Worm (Caenorhabditis elegans): Measurements from ENCODE around the gene rab-28.
A peak's percentile ranks its signal among the peaks of the same experiment; 100 is the strongest.

- TF ChIP-seq nhr-77 (tag; optimal IDR thresholded peaks at IDR 0.05): no peak
- TF ChIP-seq nhr-129 (tag; optimal IDR thresholded peaks at IDR 0.05): peak; percentile 88
- TF ChIP-seq skn-1 (tag; optimal IDR thresholded peaks at IDR 0.05): no peak
- TF ChIP-seq nhr-11 (tag; optimal IDR thresholded peaks at IDR 0.05): no peak
- peak; percentile 47 for TF ChIP-seq Y55F3AM.14 (GFP tag; optimal IDR thresholded peaks at IDR 0.05)
- no peak for TF ChIP-seq nhr-12 (tag; optimal IDR thresholded peaks at IDR 0.05)
- no peak for TF ChIP-seq alr-1 (tag; optimal IDR thresholded peaks at IDR 0.05)
- no peak for TF ChIP-seq elt-3 (tag; optimal IDR thresholded peaks at IDR 0.05)
- no peak for TF ChIP-seq ztf-11 (tag; optimal IDR thresholded peaks at IDR 0.05)
Measured at ce11 chrIV:9198136-9198535, 45.7 kb downstream of the rab-28 start.
